Fruit fly (Drosophila melanogaster) whole organism, larva: Measurements from ENCODE around the gene Syn1.

Experiments
- noc ChIP-seq: fragments of 200-800 bp; sonication (Bioruptor generic); optimal IDR thresholded peaks from 3 replicates; lab custom pipeline; 2019; ENCODE audit warnings: missing biosample characterization, mild to moderate bottlenecking, missing genetic modification characterization, moderate library complexity

Gene Syn1

dm6 chr3L:21700052-21700451 is 70.3 kb downstream of the Syn1 start:
- TF ChIP-seq noc: no peak
